Fruit fly (Drosophila melanogaster): ENCODE data around the gene CG44037.

DNA sequence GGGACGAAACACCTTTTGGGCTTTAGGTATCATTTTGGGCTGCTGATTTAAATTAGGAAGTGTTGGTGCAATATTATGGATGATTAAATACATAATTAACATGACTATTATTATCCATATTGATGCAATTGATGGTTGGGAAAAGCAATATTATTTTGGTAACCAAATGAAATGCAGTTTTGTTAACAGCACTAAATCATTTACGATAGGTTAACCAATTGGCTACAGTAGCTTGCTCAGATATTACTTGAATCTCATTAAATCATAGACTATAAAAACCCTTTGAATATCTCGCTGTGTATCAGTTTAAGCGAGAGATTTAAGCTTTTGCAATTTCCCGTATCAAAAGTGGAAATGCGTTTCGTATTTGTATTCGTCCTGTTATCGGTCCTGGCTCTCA, 14.3 kb downstream of the CG44037 start, which contains the start of gene Sfp87B:
- TF ChIP-seq CG15710 (tag; optimal IDR thresholded peaks at IDR 0.05) (no peak), CG9948 (tag; optimal IDR thresholded peaks at IDR 0.05) (no peak), gl (tag; optimal IDR thresholded peaks at IDR 0.05) (no peak), CG8301 (tag; optimal IDR thresholded peaks at IDR 0.05) (no peak), Ets98B (GFP tag; IDR thresholded peaks at IDR 0.05) (no peak), rn (GFP tag; IDR thresholded peaks at IDR 0.05) (no peak), CG10348 (GFP tag; IDR thresholded peaks at IDR 0.05) (no peak), CG13204 (GFP tag; optimal IDR thresholded peaks at IDR 0.05) (no peak), CG4496 (GFP tag; IDR thresholded peaks at IDR 0.05) (no peak), CG8159 (tag; optimal IDR thresholded peaks at IDR 0.05) (no peak), Pif1B (GFP tag; optimal IDR thresholded peaks at IDR 0.05) (no peak), Snoo (tag; optimal IDR thresholded peaks at IDR 0.05) (no peak), EcR (GFP tag; optimal IDR thresholded peaks at IDR 0.05) (no peak)
